Fruit fly (Drosophila melanogaster) whole organism, prepupa: ENCODE results near the gene Syt12.

Experiments
- Blimp-1 ChIP-seq: fragments of 200-800 bp; sonication (Bioruptor generic); optimal IDR thresholded peaks from 3 replicates; lab custom pipeline; 2017; ENCODE audit warnings: missing biosample characterization, missing genetic modification characterization, mild to moderate bottlenecking, moderate library complexity, missing genetic modification reagents
- CG10631 ChIP-seq: fragments of 200-800 bp; sonication (Bioruptor generic); optimal IDR thresholded peaks from 2 replicates; lab custom pipeline; 2016; ENCODE audit warnings: missing biosample characterization, missing genetic modification characterization
- CG11294 ChIP-seq: fragments of 200-800 bp; sonication (Bioruptor generic); IDR thresholded peaks from 2 replicates; pipeline ENCODE4 v1.3.6; 2022; ENCODE audit warnings: missing biosample characterization, missing genetic modification characterization
- CG11902 ChIP-seq: fragments of 200-800 bp; sonication (Bioruptor generic); optimal IDR thresholded peaks from 3 replicates; lab custom pipeline; 2016; ENCODE audit warnings: missing biosample characterization, missing genetic modification characterization
- CG15336 ChIP-seq: fragments of 200-800 bp; sonication (Bioruptor generic); IDR thresholded peaks from 2 replicates; pipeline ENCODE4 v1.3.6; 2022; ENCODE audit warnings: missing biosample characterization, missing genetic modification characterization
- CG1621 ChIP-seq: fragments of 200-800 bp; sonication (Bioruptor generic); optimal IDR thresholded peaks from 3 replicates; lab custom pipeline; 2018; ENCODE audit warnings: missing biosample characterization, mild to moderate bottlenecking, missing genetic modification characterization
- CG16779 ChIP-seq: fragments of 200-800 bp; sonication (Bioruptor generic); optimal IDR thresholded peaks from 3 replicates; lab custom pipeline; 2017; ENCODE audit warnings: missing biosample characterization, mild to moderate bottlenecking, missing genetic modification characterization
- CG3032 ChIP-seq: fragments of 200-800 bp; optimal IDR thresholded peaks from 2 replicates; lab custom pipeline; 2019; ENCODE audit warnings: missing biosample characterization, mild to moderate bottlenecking, missing genetic modification characterization, moderate library complexity
- CG31627 ChIP-seq: fragments of 200-800 bp; sonication (Bioruptor generic); optimal IDR thresholded peaks from 3 replicates; lab custom pipeline; 2016; ENCODE audit warnings: missing biosample characterization, missing genetic modification characterization
- CG32006 ChIP-seq: fragments of 200-800 bp; sonication (Bioruptor generic); optimal IDR thresholded peaks from 3 replicates; lab custom pipeline; 2017; ENCODE audit warnings: missing biosample characterization, mild to moderate bottlenecking, missing genetic modification characterization
- CG34406 ChIP-seq: fragments of 200-800 bp; sonication (Bioruptor generic); optimal IDR thresholded peaks from 3 replicates; lab custom pipeline; 2016; ENCODE audit warnings: missing biosample characterization, missing genetic modification characterization
- CG3919 ChIP-seq: fragments of 200-800 bp; sonication (Bioruptor generic); optimal IDR thresholded peaks from 3 replicates; lab custom pipeline; 2016; ENCODE audit warnings: missing biosample characterization, missing genetic modification characterization
- CG4318 ChIP-seq: fragments of 200-800 bp; sonication (Bioruptor generic); optimal IDR thresholded peaks from 3 replicates; lab custom pipeline; 2017; ENCODE audit warnings: missing biosample characterization, mild to moderate bottlenecking, missing genetic modification characterization
- CG6163 ChIP-seq: fragments of 200-800 bp; sonication (Bioruptor generic); IDR thresholded peaks from 3 replicates; pipeline ENCODE4 v1.3.6; 2022; ENCODE audit warnings: missing biosample characterization, missing genetic modification characterization
- CG6792 ChIP-seq: fragments of 200-800 bp; sonication (Bioruptor generic); optimal IDR thresholded peaks from 3 replicates; lab custom pipeline; 2016; ENCODE audit warnings: missing biosample characterization, missing genetic modification characterization
- CG6808 ChIP-seq: fragments of 200-800 bp; sonication (Bioruptor generic); optimal IDR thresholded peaks from 3 replicates; lab custom pipeline; 2017; ENCODE audit warnings: missing biosample characterization, missing genetic modification characterization, mild to moderate bottlenecking, moderate library complexity, missing genetic modification reagents
- CG6854 ChIP-seq: fragments of 200-800 bp; sonication (Bioruptor generic); optimal IDR thresholded peaks from 2 replicates; lab custom pipeline; 2017; ENCODE audit warnings: missing biosample characterization, mild to moderate bottlenecking, missing genetic modification characterization
- CG7368 ChIP-seq: fragments of 200-800 bp; sonication (Bioruptor generic); optimal IDR thresholded peaks from 3 replicates; lab custom pipeline; 2016; ENCODE audit warnings: missing biosample characterization, missing genetic modification characterization
- CG8319 ChIP-seq: fragments of 200-800 bp; sonication (Bioruptor generic); optimal IDR thresholded peaks from 3 replicates; lab custom pipeline; 2016; ENCODE audit warnings: missing biosample characterization, missing genetic modification characterization
- CG9139 ChIP-seq: fragments of 200-800 bp; sonication (Bioruptor generic); optimal IDR thresholded peaks from 3 replicates; lab custom pipeline; 2017; ENCODE audit warnings: missing biosample characterization, mild to moderate bottlenecking, missing genetic modification characterization
- Eip75B ChIP-seq: fragments of 200-800 bp; sonication (Bioruptor generic); optimal IDR thresholded peaks from 3 replicates; lab custom pipeline; 2016; ENCODE audit warnings: missing biosample characterization, missing genetic modification characterization
- Eip78C ChIP-seq: fragments of 200-800 bp; sonication (Bioruptor generic); peaks from one replicate; lab custom pipeline; 2016; ENCODE audit warnings: missing biosample characterization, missing genetic modification characterization
- Eip93F ChIP-seq: fragments of 200-800 bp; sonication (Bioruptor generic); optimal IDR thresholded peaks from 2 replicates; lab custom pipeline; 2016; ENCODE audit warnings: missing biosample characterization, mild to moderate bottlenecking, missing genetic modification characterization
- Ets21C ChIP-seq: fragments of 200-800 bp; sonication (Bioruptor generic); optimal IDR thresholded peaks from 3 replicates; lab custom pipeline; 2016; ENCODE audit warnings: missing biosample characterization, missing genetic modification characterization
- Gug ChIP-seq: fragments of 200-800 bp; sonication (Bioruptor generic); IDR thresholded peaks from 2 replicates; pipeline ENCODE4 v1.3.6; 2022; ENCODE audit warnings: missing biosample characterization, missing genetic modification characterization
- Hr38 ChIP-seq: sonication (Bioruptor generic); optimal IDR thresholded peaks from 2 replicates; lab custom pipeline; 2016; ENCODE audit warnings: missing biosample characterization, missing genetic modification characterization
- Hr39 ChIP-seq: fragments of 200-800 bp; sonication (Bioruptor generic); optimal IDR thresholded peaks from 2 replicates; lab custom pipeline; 2016; ENCODE audit warnings: missing biosample characterization, missing genetic modification characterization
- Hr4 ChIP-seq: fragments of 200-800 bp; sonication (Bioruptor generic); optimal IDR thresholded peaks from 3 replicates; lab custom pipeline; 2016; ENCODE audit warnings: missing biosample characterization, missing genetic modification characterization
- Lpt ChIP-seq: fragments of 200-800 bp; sonication (Bioruptor generic); optimal IDR thresholded peaks from 3 replicates; lab custom pipeline; 2016; ENCODE audit warnings: missing biosample characterization, missing genetic modification characterization
- OdsH ChIP-seq: fragments of 200-800 bp; sonication (Bioruptor generic); optimal IDR thresholded peaks from 3 replicates; lab custom pipeline; 2016; ENCODE audit warnings: missing biosample characterization, missing genetic modification characterization
- Smox ChIP-seq: fragments of 200-800 bp; sonication (Bioruptor generic); optimal IDR thresholded peaks from 3 replicates; lab custom pipeline; 2016; ENCODE audit warnings: missing biosample characterization, missing genetic modification characterization
- Sox102F ChIP-seq: fragments of 200-800 bp; sonication (Bioruptor generic); optimal IDR thresholded peaks from 2 replicates; lab custom pipeline; 2016; ENCODE audit warnings: missing biosample characterization, mild to moderate bottlenecking, missing genetic modification characterization
- Sox14 ChIP-seq: fragments of 200-800 bp; sonication (Bioruptor generic); optimal IDR thresholded peaks from 3 replicates; lab custom pipeline; 2016; ENCODE audit warnings: missing biosample characterization, missing genetic modification characterization
- Sox15 ChIP-seq: fragments of 200-800 bp; sonication (Bioruptor generic); optimal IDR thresholded peaks from 3 replicates; lab custom pipeline; 2016; ENCODE audit warnings: missing biosample characterization, missing genetic modification characterization
- achi ChIP-seq: fragments of 200-800 bp; sonication (Bioruptor generic); optimal IDR thresholded peaks from 3 replicates; lab custom pipeline; 2016; ENCODE audit warnings: missing biosample characterization, missing genetic modification characterization
- acj6 ChIP-seq: fragments of 200-800 bp; sonication (Bioruptor generic); optimal IDR thresholded peaks from 3 replicates; lab custom pipeline; 2016; ENCODE audit warnings: missing biosample characterization, missing genetic modification characterization
- cyc ChIP-seq: fragments of 200-800 bp; sonication (Bioruptor generic); optimal IDR thresholded peaks from 3 replicates; lab custom pipeline; 2016; ENCODE audit warnings: missing biosample characterization, missing genetic modification characterization
- dac ChIP-seq: fragments of 200-800 bp; sonication (Bioruptor generic); optimal IDR thresholded peaks from 2 replicates; lab custom pipeline; 2017; ENCODE audit warnings: missing biosample characterization, mild to moderate bottlenecking, missing genetic modification characterization
- eg ChIP-seq: fragments of 200-800 bp; sonication (Bioruptor generic); IDR thresholded peaks from 3 replicates; pipeline ENCODE4 v1.3.6; 2022; ENCODE audit warnings: missing biosample characterization, missing genetic modification characterization
- esn ChIP-seq: fragments of 200-800 bp; sonication (Bioruptor generic); optimal IDR thresholded peaks from 2 replicates; lab custom pipeline; 2016; ENCODE audit warnings: missing biosample characterization, mild to moderate bottlenecking, missing genetic modification characterization, moderate library complexity
- fd59A ChIP-seq: fragments of 200-800 bp; sonication (Bioruptor generic); optimal IDR thresholded peaks from 2 replicates; lab custom pipeline; 2017; ENCODE audit warnings: missing biosample characterization, mild to moderate bottlenecking, missing genetic modification characterization, missing genetic modification reagents
- fd85E ChIP-seq: fragments of 200-800 bp; sonication (Bioruptor generic); optimal IDR thresholded peaks from 3 replicates; lab custom pipeline; 2016; ENCODE audit warnings: missing biosample characterization, missing genetic modification characterization
- net ChIP-seq: fragments of 200-800 bp; sonication (Bioruptor generic); optimal IDR thresholded peaks from 3 replicates; lab custom pipeline; 2016; ENCODE audit warnings: missing biosample characterization, missing genetic modification characterization
- pdm3 ChIP-seq: fragments of 200-800 bp; sonication (Bioruptor generic); optimal IDR thresholded peaks from 3 replicates; lab custom pipeline; 2016; ENCODE audit warnings: missing biosample characterization, missing genetic modification characterization
- ss ChIP-seq, 2 experiments: fragments of 200-800 bp; sonication (Bioruptor generic); optimal IDR thresholded peaks; 2 replicates in 1 of 2; 3 replicates in 1 of 2; lab custom pipeline; 2017 to 2018; ENCODE audit warnings: mild to moderate bottlenecking in 2 of 2, missing biosample characterization in 2 of 2, missing genetic modification characterization in 2 of 2, moderate library complexity in 1 of 2
- svp ChIP-seq: fragments of 200-800 bp; sonication (Bioruptor generic); peaks from one replicate; lab custom pipeline; 2016; ENCODE audit warnings: missing biosample characterization, missing genetic modification characterization
- topi ChIP-seq: fragments of 200-800 bp; sonication (Bioruptor generic); optimal IDR thresholded peaks from 3 replicates; lab custom pipeline; 2016; ENCODE audit warnings: missing biosample characterization, missing genetic modification characterization
- vri ChIP-seq: fragments of 200-800 bp; sonication (Bioruptor generic); optimal IDR thresholded peaks from 3 replicates; lab custom pipeline; 2016; ENCODE audit warnings: missing biosample characterization, mild to moderate bottlenecking, missing genetic modification characterization

Syt12 gene

dm6 chrX:13387373-13387850, 28.4 kb downstream of the Syt12 start, which contains the start of the genes Ype and CG1662 (continued):
- TF ChIP-seq eg (GFP tag; lab: Robert Waterston, UW) (peak; percentile 68; the same call in 2 of the 3 replicates), CG15336 (GFP tag; lab: Robert Waterston, UW) (peak; percentile 58), CG34406 (GFP tag; lab: Kevin White, UChicago) (peak; percentile 57), Blimp-1 (peak; percentile 39), cyc (GFP tag; lab: Kevin White, UChicago) (peak; percentile 79), Eip78C (GFP tag; lab: Kevin White, UChicago) (peak; percentile 87), CG10631 (GFP tag; lab: Kevin White, UChicago) (peak; percentile 78), CG4318 (peak; percentile 61), fd85E (GFP tag; lab: Kevin White, UChicago) (no peak)

- TF ChIP-seq esn (GFP tag; lab: Kevin White, UChicago), result peak; percentile 40
- TF ChIP-seq CG16779, result peak; percentile 11
- TF ChIP-seq Sox15 (GFP tag; lab: Kevin White, UChicago), result no peak
- TF ChIP-seq eg (GFP tag; lab: Robert Waterston, UW), result peak; percentile 92
- no peak for TF ChIP-seq Ets21C
- no peak for TF ChIP-seq CG1621 (tag; lab: Kevin White, UChicago)
- TF ChIP-seq Blimp-1, result no peak
- TF ChIP-seq Eip75B (GFP tag; lab: Kevin White, UChicago), result no peak
- TF ChIP-seq CG10631 (GFP tag; lab: Kevin White, UChicago), result peak; percentile 74
- TF ChIP-seq svp (GFP tag; lab: Kevin White, UChicago), result peak; percentile 24
- TF ChIP-seq CG3919 (GFP tag; lab: Kevin White, UChicago), result peak; percentile 45
- peak; percentile 59 for TF ChIP-seq CG34406 (GFP tag; lab: Kevin White, UChicago)
- peak; percentile 38 to 60 for TF ChIP-seq ss (GFP tag; optimal IDR thresholded peaks at IDR 0.05; lab: Kevin White, UChicago)
- peak; percentile 43 for TF ChIP-seq acj6
- peak; percentile 25 for TF ChIP-seq CG7368 (GFP tag; lab: Kevin White, UChicago)
- peak; percentile 24 for TF ChIP-seq pdm3 (GFP tag; lab: Kevin White, UChicago)
- peak; percentile 84 for TF ChIP-seq CG6163 (GFP tag; lab: Robert Waterston, UW)
- TF ChIP-seq Eip93F, result no peak
- no peak for TF ChIP-seq Sox102F
- peak; percentile 74 for TF ChIP-seq CG3032 (tag; lab: Kevin White, UChicago)
- peak; percentile 58 for TF ChIP-seq CG9139 (GFP tag; lab: Kevin White, UChicago)
- peak; percentile 45 for TF ChIP-seq Hr4
- TF ChIP-seq vri (GFP tag; lab: Kevin White, UChicago), result peak; percentile 67
- no peak for TF ChIP-seq CG11902 (GFP tag; lab: Kevin White, UChicago)
- no peak for TF ChIP-seq Hr38 (GFP tag; lab: Kevin White, UChicago)
- no peak for TF ChIP-seq CG31627 (GFP tag; lab: Kevin White, UChicago)
- peak; percentile 66 for TF ChIP-seq achi
- no peak for TF ChIP-seq CG4318
- TF ChIP-seq Sox14 (GFP tag; lab: Kevin White, UChicago), result no peak
- peak; percentile 80 for TF ChIP-seq CG11294
- no peak for TF ChIP-seq Hr39 (GFP tag; lab: Kevin White, UChicago)
- peak; percentile 82 for TF ChIP-seq Gug (GFP tag; lab: Robert Waterston, UW)
- TF ChIP-seq topi (GFP tag; lab: Kevin White, UChicago), result peak; percentile 28
- TF ChIP-seq net (GFP tag; lab: Kevin White, UChicago), result peak; percentile 37
- peak; percentile 89 for TF ChIP-seq CG15336 (GFP tag; lab: Robert Waterston, UW)
- TF ChIP-seq Smox, result no peak
- TF ChIP-seq CG32006 (GFP tag; lab: Kevin White, UChicago), result peak; percentile 73
- peak; percentile 63 for TF ChIP-seq Lpt (GFP tag; lab: Kevin White, UChicago)
- no peak for TF ChIP-seq CG6854 (GFP tag; lab: Kevin White, UChicago)
- peak; percentile 20 for TF ChIP-seq CG8319 (GFP tag; lab: Kevin White, UChicago)
- peak; percentile 15 for TF ChIP-seq CG6792 (GFP tag; lab: Kevin White, UChicago)
- peak; percentile 63 for TF ChIP-seq CG6808 (GFP tag; lab: Kevin White, UChicago)
- no peak for TF ChIP-seq fd59A (GFP tag; lab: Kevin White, UChicago)
- peak; percentile 59 for TF ChIP-seq OdsH (GFP tag; lab: Kevin White, UChicago)
- no peak for TF ChIP-seq dac (GFP tag; lab: Kevin White, UChicago)
- TF ChIP-seq cyc (GFP tag; lab: Kevin White, UChicago), result peak; percentile 20
Observed at dm6 chrX:13390465-13391173, 31.6 kb downstream of the Syt12 start.
